Worm (Caenorhabditis elegans) whole organism, midembryonic: ENCODE results near the gene C10A4.1.

Source experiments
- T22C8.4 ChIP-seq: fragments of 200-800 bp; sonication (Bioruptor generic); IDR thresholded peaks from 2 replicates; pipeline ENCODE4 v1.3.6; 2022; ENCODE audit warnings: missing genetic modification characterization, missing compliant biosample characterization
- cog-1 ChIP-seq: sonication (generic microtip); optimal IDR thresholded peaks from 2 replicates; lab custom pipeline; 2016; ENCODE audit warnings: missing genetic modification characterization, missing compliant biosample characterization
- flt-1 ChIP-seq: fragments of 200-800 bp; sonication (Bioruptor generic); IDR thresholded peaks from 2 replicates; pipeline ENCODE4 v1.3.6; 2022; ENCODE audit warnings: missing genetic modification characterization, missing compliant biosample characterization
- klf-2 ChIP-seq: fragments of 200-800 bp; sonication (Bioruptor generic); conservative IDR thresholded peaks from 2 replicates; pipeline ENCODE4 v1.3.6; 2022; ENCODE audit warnings: missing genetic modification reagents, missing genetic modification characterization, missing compliant biosample characterization
- med-1 ChIP-seq: sonication (generic microtip); optimal IDR thresholded peaks from 2 replicates; lab custom pipeline; 2017; ENCODE audit warnings: missing genetic modification characterization, mild to moderate bottlenecking, missing compliant biosample characterization, antibody characterized with exemption, missing genetic modification reagents; ENCODE audit not compliant: insufficient read depth
- ref-1 ChIP-seq: fragments of 200-800 bp; sonication (Bioruptor generic); conservative IDR thresholded peaks from 2 replicates; pipeline ENCODE4 v1.3.6; 2022; ENCODE audit warnings: missing genetic modification reagents, missing genetic modification characterization, missing compliant biosample characterization
- tab-1 ChIP-seq: fragments of 200-800 bp; sonication (Bioruptor generic); IDR thresholded peaks from 2 replicates; pipeline ENCODE4 v1.3.6; 2022; ENCODE audit warnings: missing genetic modification characterization, missing compliant biosample characterization
- ztf-23 ChIP-seq: fragments of 200-800 bp; sonication (Bioruptor generic); IDR thresholded peaks from 2 replicates; pipeline ENCODE4 v1.3.6; 2022; ENCODE audit warnings: missing genetic modification reagents, missing genetic modification characterization, missing compliant biosample characterization

DNA sequence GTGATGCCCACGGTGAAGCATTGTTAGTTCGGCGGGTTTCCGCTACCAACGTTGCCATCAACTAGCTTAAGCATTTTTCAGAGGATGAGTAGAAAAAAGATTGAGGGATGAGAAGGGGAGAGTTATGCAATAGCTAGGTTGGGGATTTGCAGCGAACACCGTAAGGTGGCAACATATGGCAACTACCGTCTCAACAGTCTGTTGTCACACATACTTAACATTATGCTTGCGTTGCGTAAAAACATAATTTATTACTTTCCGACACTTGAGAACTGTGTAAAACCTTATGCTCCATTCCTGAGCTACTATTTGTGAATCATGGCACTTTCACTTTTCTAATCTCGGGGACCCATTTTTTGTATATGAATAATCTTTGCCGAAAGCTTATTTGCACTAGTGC lies 50.5 kb downstream of the C10A4.1 start:
- TF ChIP-seq ztf-23 (no peak), flt-1 (GFP tag; lab: Robert Waterston, UW) (no peak), ref-1 (GFP tag; lab: Robert Waterston, UW) (no peak), tab-1 (GFP tag; lab: Robert Waterston, UW) (no peak), T22C8.4 (GFP tag; lab: Robert Waterston, UW) (no peak), klf-2 (no peak), med-1 (GFP tag; lab: Kevin White, UChicago) (no peak), cog-1 (tag; lab: Kevin White, UChicago) (no peak)
